Fruit fly (Drosophila melanogaster) Kc167 (cell line): ENCODE measurements around the gene CG12075.

ENCODE experiments used
- Myc ChIP-seq: fragments of >200 bp; optimal IDR thresholded peaks from 2 replicates; lab custom pipeline; 2017; ENCODE audit warnings: missing external identifiers
- Sin3A ChIP-seq: fragments of >200 bp; optimal IDR thresholded peaks from 2 replicates; lab custom pipeline; 2018; ENCODE audit warnings: missing external identifiers
- h ChIP-seq: fragments of >200 bp; optimal IDR thresholded peaks from 3 replicates; lab custom pipeline; 2018; ENCODE audit warnings: missing external identifiers
- insv ChIP-seq: fragments of >200 bp; optimal IDR thresholded peaks from 3 replicates; lab custom pipeline; 2018; ENCODE audit warnings: missing external identifiers
- psq ChIP-seq: fragments of >200 bp; optimal IDR thresholded peaks from 2 replicates; lab custom pipeline; 2017; ENCODE audit warnings: missing external identifiers
- ttk ChIP-seq: sonication (Bioruptor generic); optimal IDR thresholded peaks from 2 replicates; lab custom pipeline; 2017; ENCODE audit warnings: missing external identifiers

The CG12075 gene

DNA sequence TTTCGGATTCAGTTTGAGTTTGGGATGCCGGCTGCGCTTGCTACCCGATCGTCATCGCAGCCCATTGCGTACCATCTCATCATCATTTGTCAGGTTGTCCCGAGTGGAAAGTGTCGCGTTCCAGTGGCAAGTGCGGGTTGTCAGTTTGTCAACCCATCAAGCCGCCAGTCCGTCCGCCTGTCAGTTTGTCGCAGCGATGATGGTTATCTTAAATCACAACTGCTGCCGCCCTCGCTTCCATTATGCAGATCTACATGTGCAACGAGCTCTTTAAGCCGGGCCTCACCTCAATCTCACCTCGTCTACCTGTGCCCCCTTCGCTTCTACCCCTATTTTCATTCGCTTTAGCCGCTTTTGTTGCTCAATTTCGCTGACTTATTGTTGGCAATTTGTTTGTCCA is 6.3 kb upstream of the CG12075 start:
- TF ChIP-seq insv (lab: Kevin White, UChicago) (no peak), ttk (no peak), psq (lab: Kevin White, UChicago) (no peak), h (lab: Kevin White, UChicago) (no peak), Myc (lab: Kevin White, UChicago) (no peak), Sin3A (lab: Kevin White, UChicago) (no peak)

DNA sequence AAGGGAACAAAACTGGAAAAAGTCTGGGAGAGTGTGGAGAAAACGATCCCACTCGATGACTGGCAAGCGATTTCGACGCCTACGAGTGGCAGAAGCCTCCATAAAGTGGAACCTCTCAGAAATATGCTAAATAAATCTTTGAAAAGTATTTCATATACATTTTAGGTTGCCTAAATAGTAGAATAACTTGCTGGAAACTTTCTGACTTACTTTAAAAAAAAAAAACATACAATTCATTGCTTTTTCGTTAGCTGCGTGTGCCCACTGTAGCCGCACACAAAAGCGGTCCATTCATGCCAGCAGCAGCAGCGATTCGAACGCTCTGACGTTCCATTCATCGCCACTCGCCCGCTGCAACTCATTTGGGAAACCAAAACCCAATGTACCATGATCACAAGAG is 3.0 kb upstream of the CG12075 start:
- TF ChIP-seq insv (lab: Kevin White, UChicago) (no peak), ttk (no peak), Myc (lab: Kevin White, UChicago) (no peak)

DNA sequence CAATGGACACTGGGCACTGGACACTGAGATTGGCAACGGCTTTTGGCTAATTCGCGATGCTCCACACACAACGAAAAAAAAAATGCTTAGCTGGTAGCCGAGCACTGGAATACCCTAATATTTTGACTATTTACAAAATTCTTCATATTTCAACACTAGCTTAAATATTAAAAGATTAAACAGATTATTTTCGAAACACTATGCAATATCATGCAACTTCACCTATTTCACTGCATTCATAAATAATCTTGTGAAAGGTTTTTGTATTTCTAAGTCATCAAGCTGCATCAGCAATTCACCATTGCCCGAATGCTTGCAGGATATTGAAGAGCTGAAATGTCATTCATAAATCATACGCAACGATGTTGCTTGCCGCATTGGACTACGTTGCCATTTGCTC is 1.6 kb upstream of the CG12075 start:
- no peak for TF ChIP-seq h (lab: Kevin White, UChicago)
- no peak for TF ChIP-seq Sin3A (lab: Kevin White, UChicago)
- TF ChIP-seq ttk, result no peak
- TF ChIP-seq psq (lab: Kevin White, UChicago), result no peak
- TF ChIP-seq Myc (lab: Kevin White, UChicago), result no peak

DNA sequence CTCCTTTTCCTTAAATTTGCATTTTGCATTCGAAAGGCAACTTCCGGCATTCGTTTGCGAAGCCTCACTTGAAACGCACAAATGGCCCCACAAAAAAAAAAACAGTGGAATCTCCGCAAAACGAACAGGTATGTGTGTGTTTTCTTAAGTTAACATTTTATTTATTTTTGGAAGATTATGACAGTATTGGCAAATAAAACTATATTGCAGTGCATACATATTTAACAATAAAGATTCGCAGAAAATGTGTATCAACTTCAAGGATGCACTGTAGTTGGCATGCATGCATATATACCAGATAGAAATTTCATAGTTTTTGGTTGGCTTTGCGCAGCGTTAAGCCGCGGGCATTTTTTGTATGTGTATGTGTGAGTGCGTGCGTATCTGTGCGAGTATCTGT is 939 bp upstream of the CG12075 start:
- TF ChIP-seq h (lab: Kevin White, UChicago) (no peak), ttk (no peak), insv (lab: Kevin White, UChicago) (no peak)

DNA sequence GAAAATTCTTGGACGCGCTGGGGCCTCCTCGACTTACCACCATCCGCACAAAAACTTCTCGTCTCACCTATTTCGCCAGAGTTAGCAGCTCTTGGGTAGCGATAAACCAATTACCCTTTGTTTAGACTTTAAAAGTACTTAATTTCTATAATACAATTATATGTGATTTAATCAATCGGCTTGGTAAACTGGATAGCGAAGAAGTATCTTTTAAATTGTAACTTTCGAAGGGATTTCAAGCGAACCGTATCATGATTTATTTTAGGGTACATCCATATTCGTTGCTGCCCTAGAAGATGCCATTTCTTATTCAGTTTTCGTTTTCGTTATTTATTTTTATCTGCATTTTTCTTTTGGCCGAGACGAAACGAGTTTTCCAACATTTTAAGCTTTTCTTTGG is 1.2 kb downstream of the CG12075 start:
- TF ChIP-seq ttk, result no peak
- no peak for TF ChIP-seq insv (lab: Kevin White, UChicago)
- no peak for TF ChIP-seq psq (lab: Kevin White, UChicago)
- TF ChIP-seq Sin3A (lab: Kevin White, UChicago), result no peak
- TF ChIP-seq Myc (lab: Kevin White, UChicago), result no peak
- TF ChIP-seq h (lab: Kevin White, UChicago), result no peak

DNA sequence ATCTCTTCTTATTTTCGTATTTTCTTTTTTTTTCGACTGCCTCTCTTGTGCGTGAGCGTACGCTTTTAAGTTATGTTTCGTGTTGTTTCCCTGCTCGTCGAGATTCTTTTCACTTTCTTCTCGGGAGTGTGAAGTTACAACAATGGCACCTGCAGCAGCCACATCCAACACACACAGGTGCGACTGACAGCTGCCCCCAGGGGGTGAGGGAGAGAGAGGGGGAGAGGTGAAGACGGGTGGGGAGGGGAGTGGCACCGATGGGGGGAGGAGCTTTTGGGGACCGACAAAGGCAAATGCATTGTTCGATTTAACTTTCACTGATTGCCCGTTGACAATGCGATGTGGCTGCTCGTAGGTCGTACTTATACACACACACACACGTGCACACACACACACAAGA is 3.3 kb downstream of the CG12075 start:
- TF ChIP-seq psq (lab: Kevin White, UChicago) (no peak), ttk (no peak), Sin3A (lab: Kevin White, UChicago) (no peak), Myc (lab: Kevin White, UChicago) (no peak), insv (lab: Kevin White, UChicago) (no peak), h (lab: Kevin White, UChicago) (no peak)

DNA sequence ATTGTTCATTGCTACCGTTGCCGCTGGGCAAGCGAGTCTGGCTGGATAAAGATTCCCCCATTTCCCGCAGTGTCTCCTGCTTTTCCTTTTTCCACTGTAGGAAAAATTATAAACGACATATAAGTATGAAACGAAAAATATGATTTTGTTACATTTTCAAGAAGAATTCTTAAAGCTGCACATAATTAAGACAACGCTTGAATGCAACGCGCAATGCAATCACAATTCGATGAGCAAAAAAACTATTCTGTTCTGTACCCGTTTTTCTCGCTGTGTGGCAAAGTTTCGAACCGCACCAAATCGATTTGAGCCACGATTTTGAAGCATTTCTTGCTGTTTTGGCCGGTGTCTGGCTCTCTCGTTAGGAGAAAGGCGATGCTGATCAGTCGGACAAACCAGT is 5.6 kb downstream of the CG12075 start:
- TF ChIP-seq Sin3A (lab: Kevin White, UChicago), result no peak
- no peak for TF ChIP-seq insv (lab: Kevin White, UChicago)
- no peak for TF ChIP-seq psq (lab: Kevin White, UChicago)
- no peak for TF ChIP-seq Myc (lab: Kevin White, UChicago)
- TF ChIP-seq ttk, result no peak
- TF ChIP-seq h (lab: Kevin White, UChicago), result no peak

DNA sequence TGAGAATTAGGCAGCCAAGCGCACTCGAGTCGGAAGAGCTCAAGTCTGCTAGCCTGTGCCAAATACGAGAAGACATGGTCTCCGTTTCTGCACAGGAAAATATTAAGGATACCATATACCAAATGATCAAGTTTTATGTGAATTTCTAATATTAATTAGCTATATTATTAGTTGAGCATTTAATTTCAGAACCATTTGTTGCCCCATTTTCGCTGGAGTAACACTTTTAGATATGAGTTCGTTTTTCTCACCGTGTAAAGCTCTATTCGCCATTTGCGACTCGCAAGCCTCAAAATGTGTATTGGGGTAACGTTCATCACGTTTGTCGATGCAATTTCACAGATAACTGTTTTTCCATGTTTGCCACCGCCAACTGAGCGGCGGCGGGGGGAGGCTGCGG is 14.0 kb downstream of the CG12075 start:
- TF ChIP-seq Myc (lab: Kevin White, UChicago) (no peak), insv (lab: Kevin White, UChicago) (no peak), h (lab: Kevin White, UChicago) (no peak), psq (lab: Kevin White, UChicago) (no peak), ttk (no peak), Sin3A (lab: Kevin White, UChicago) (no peak)

DNA sequence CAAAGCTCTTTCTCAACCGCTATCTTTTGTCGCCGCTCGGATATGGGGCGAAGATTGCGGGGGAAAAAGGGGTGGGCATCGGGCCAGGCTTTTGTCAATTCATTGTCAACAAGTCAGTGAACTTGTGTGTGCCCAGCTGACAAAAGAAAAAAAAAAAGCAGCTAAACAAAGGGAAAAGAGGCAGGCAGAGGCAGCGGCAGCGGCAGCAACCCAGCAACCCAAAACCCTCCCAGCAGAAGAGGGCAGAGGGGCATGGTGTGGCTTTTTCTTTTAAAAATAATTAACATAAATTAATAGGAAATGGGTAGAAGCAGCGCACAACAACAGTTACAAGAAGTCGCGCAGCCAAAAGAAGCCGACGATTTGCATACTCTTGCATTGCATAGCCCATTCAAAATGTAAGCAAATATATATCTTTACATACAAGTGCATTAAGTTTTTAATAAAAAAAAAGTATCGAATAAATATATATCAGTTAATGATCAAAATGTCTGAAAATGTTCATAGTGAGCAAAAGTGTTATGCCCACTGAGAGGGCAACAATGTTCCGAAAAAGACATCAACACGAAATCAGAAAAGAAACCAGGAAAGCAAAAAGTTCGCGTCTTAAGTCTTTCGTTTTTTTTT is 19.1 kb downstream of the CG12075 start:
- TF ChIP-seq insv (lab: Kevin White, UChicago) (no peak), Sin3A (lab: Kevin White, UChicago) (no peak), ttk (no peak), h (lab: Kevin White, UChicago) (no peak), psq (lab: Kevin White, UChicago) (no peak), Myc (lab: Kevin White, UChicago) (no peak)

DNA sequence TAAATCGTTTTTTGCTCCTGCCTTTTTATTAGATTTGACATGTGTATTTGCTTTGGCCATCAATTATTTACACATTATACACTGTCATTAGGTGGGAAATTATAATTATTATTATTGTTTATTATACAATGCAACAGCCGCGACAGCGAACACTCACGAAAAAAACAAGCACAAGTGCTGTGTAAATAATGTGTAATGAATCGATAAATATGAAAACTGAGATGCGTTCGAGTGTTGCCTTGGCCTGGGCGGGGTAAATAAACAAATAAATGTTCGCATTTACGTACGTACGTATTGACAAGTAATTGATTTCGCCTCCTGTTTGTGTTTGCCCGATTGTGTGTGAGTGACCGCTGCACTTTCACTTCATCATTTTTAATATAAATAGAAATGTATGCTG is 20.6 kb downstream of the CG12075 start:
- TF ChIP-seq ttk, result no peak

DNA sequence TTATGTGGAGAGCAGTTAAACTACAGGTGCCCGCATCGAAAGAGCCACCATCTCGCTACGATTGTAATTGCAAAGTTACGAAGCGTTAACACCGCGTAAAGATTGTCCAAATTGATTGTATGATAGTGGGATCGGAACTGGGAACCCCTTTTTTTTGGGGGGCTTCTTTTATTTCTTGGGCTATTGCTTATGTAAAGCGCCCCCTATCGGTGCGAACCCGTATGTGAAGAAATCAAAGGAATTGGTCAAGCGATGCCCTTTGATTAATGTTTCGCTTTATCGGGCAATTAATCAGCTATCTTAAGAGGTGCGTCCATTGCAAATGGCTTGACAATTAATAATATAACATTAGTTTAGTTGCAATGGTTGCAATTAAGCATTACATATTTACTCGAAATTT is 21.4 kb downstream of the CG12075 start:
- TF ChIP-seq Myc (lab: Kevin White, UChicago) (no peak), Sin3A (lab: Kevin White, UChicago) (no peak), ttk (no peak), h (lab: Kevin White, UChicago) (no peak), insv (lab: Kevin White, UChicago) (no peak), psq (lab: Kevin White, UChicago) (no peak)

DNA sequence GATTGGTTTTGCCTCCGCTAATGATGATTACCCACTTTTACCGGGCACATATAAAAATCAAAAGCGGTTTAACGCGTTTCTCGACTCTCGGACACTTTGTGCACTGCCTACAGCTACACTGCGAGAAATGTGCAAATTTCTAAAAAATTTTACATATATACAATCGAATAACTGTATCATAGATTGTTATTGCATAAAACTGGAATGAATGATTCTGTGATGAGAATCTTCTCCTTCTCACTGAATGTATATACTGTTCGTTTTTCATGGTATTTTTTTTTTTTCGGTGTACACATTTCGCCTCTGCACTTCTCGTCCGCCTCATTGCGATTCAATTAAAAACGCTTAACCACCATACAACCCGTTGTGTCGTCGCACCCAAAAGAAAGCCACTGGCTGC is 23.1 kb downstream of the CG12075 start:
- TF ChIP-seq h (lab: Kevin White, UChicago) (no peak), ttk (no peak), insv (lab: Kevin White, UChicago) (no peak), psq (lab: Kevin White, UChicago) (no peak), Myc (lab: Kevin White, UChicago) (no peak), Sin3A (lab: Kevin White, UChicago) (no peak)

DNA sequence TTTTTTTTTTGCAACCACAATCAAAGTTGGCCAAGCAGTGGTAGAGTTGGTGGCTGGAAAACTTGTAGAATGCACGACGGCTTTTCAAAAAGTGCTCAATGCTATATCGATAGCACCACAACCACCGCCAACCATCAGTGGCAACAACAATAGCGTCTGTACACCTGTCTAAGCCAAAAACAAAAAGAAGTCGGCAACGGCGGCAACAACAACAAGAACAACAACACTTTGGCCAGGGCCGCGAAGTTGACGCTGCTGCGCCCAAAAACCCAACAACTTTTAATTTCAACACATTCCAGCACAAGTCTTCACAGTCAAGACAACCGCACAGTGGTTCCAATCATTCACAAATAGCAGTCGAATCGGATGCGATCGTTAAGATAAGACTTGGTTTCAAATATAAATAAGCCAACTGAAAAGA is 25.0 kb downstream of the CG12075 start:
- TF ChIP-seq Sin3A (lab: Kevin White, UChicago), result no peak
- no peak for TF ChIP-seq insv (lab: Kevin White, UChicago)
- TF ChIP-seq Myc (lab: Kevin White, UChicago), result no peak
- TF ChIP-seq ttk, result no peak
